Worm (Caenorhabditis elegans): ENCODE data around the gene F46E10.3.

ce11 chrV:6517305-6518224, 532 bp upstream of the F46E10.3 start:
- TF ChIP-seq ztf-23 (GFP tag; IDR thresholded peaks at IDR 0.05) (no peak), klf-2 (GFP tag; conservative IDR thresholded peaks at IDR 0.05) (no peak), T22C8.4 (GFP tag; IDR thresholded peaks at IDR 0.05) (no peak), tab-1 (GFP tag; IDR thresholded peaks at IDR 0.05) (no peak), med-1 (GFP tag; optimal IDR thresholded peaks at IDR 0.05; ENCODE audit: insufficient read depth) (no peak), flt-1 (GFP tag; IDR thresholded peaks at IDR 0.05) (no peak)
